Fruit fly (Drosophila melanogaster) whole organism, embryonic: ENCODE measurements around the gene CG18281.
A peak's percentile ranks its signal among the peaks of the same experiment; 100 is the strongest.

Source experiments
- ATbp ChIP-seq: fragments of 200-800 bp; sonication (Bioruptor generic); optimal IDR thresholded peaks from 2 replicates; lab custom pipeline; 2017; ENCODE audit warnings: missing biosample characterization, mild to moderate bottlenecking, missing genetic modification characterization, missing genetic modification reagents
- CG10267 ChIP-seq: fragments of 200-800 bp; sonication (Bioruptor generic); optimal IDR thresholded peaks from 2 replicates; lab custom pipeline; 2018; ENCODE audit warnings: missing biosample characterization, mild to moderate bottlenecking, missing genetic modification characterization, moderate library complexity
- CG10543 ChIP-seq: fragments of 200-800 bp; sonication (Bioruptor generic); optimal IDR thresholded peaks from 3 replicates; lab custom pipeline; 2017; ENCODE audit warnings: missing biosample characterization, mild to moderate bottlenecking, missing genetic modification characterization, moderate library complexity
- CG10565 ChIP-seq: fragments of 200-800 bp; sonication (Bioruptor generic); optimal IDR thresholded peaks from 3 replicates; lab custom pipeline; 2016; ENCODE audit warnings: missing biosample characterization, mild to moderate bottlenecking, missing genetic modification characterization
- CG11560 ChIP-seq: fragments of 200-800 bp; sonication (Bioruptor generic); IDR thresholded peaks from 3 replicates; pipeline ENCODE4 v1.3.6; 2022; ENCODE audit warnings: missing biosample characterization, missing genetic modification characterization
- CG11695 ChIP-seq: fragments of 200-800 bp; sonication (Bioruptor generic); IDR thresholded peaks from 3 replicates; pipeline ENCODE4 v1.3.6; 2022; ENCODE audit warnings: missing biosample characterization, missing genetic modification characterization
- CG1233 ChIP-seq: fragments of 200-800 bp; sonication (Bioruptor generic); optimal IDR thresholded peaks from 4 replicates; lab custom pipeline; 2018; ENCODE audit warnings: missing biosample characterization, mild to moderate bottlenecking, missing genetic modification characterization
- CG14667 ChIP-seq: fragments of 200-800 bp; sonication (Bioruptor generic); IDR thresholded peaks from 2 replicates; pipeline ENCODE4 v1.3.6; 2022; ENCODE audit warnings: missing biosample characterization, missing genetic modification characterization
- CG15073 ChIP-seq: fragments of 200-800 bp; sonication (Bioruptor generic); optimal IDR thresholded peaks from 2 replicates; lab custom pipeline; 2016; ENCODE audit warnings: missing biosample characterization, missing genetic modification characterization
- CG15514 ChIP-seq: fragments of 200-800 bp; sonication (Bioruptor generic); optimal IDR thresholded peaks from 3 replicates; lab custom pipeline; 2017; ENCODE audit warnings: missing biosample characterization, missing genetic modification characterization, mild to moderate bottlenecking, moderate library complexity, missing genetic modification reagents
- CG15696 ChIP-seq: fragments of 200-800 bp; sonication (Bioruptor generic); optimal IDR thresholded peaks from 2 replicates; lab custom pipeline; 2019; ENCODE audit warnings: missing biosample characterization, mild to moderate bottlenecking, missing genetic modification characterization, moderate library complexity
- CG1602 ChIP-seq: fragments of 200-800 bp; sonication (Bioruptor generic); optimal IDR thresholded peaks from 3 replicates; lab custom pipeline; 2016; ENCODE audit warnings: missing biosample characterization, missing genetic modification characterization
- CG2116 ChIP-seq: fragments of 200-800 bp; sonication (Bioruptor generic); optimal IDR thresholded peaks from 3 replicates; lab custom pipeline; 2018; ENCODE audit warnings: missing biosample characterization, mild to moderate bottlenecking, missing genetic modification characterization
- CG33213 ChIP-seq: fragments of 200-800 bp; sonication (Bioruptor generic); optimal IDR thresholded peaks from 3 replicates; lab custom pipeline; 2016; ENCODE audit warnings: missing biosample characterization, missing genetic modification characterization
- CG4854 ChIP-seq: fragments of 200-800 bp; sonication (Bioruptor generic); optimal IDR thresholded peaks from 2 replicates; lab custom pipeline; 2016; ENCODE audit warnings: missing biosample characterization, missing genetic modification characterization, inconsistent platforms
- CG6272 ChIP-seq: fragments of 200-800 bp; sonication (Bioruptor generic); IDR thresholded peaks from 2 replicates; pipeline ENCODE4 v1.3.6; 2022; ENCODE audit warnings: missing biosample characterization, missing genetic modification characterization
- CG6654 ChIP-seq: fragments of 200-800 bp; sonication (Bioruptor generic); optimal IDR thresholded peaks from 2 replicates; lab custom pipeline; 2017; ENCODE audit warnings: missing biosample characterization, mild to moderate bottlenecking, missing genetic modification characterization
- CG6765 ChIP-seq: fragments of 200-800 bp; sonication (Bioruptor generic); optimal IDR thresholded peaks from 3 replicates; lab custom pipeline; 2017; ENCODE audit warnings: missing biosample characterization, mild to moderate bottlenecking, missing genetic modification characterization
- CG7271 ChIP-seq: fragments of 200-800 bp; sonication (Bioruptor generic); optimal IDR thresholded peaks from 2 replicates; lab custom pipeline; 2018; ENCODE audit warnings: missing biosample characterization, mild to moderate bottlenecking, missing genetic modification characterization, moderate library complexity
- CG7556 ChIP-seq: fragments of 200-800 bp; sonication (Bioruptor generic); optimal IDR thresholded peaks from 2 replicates; lab custom pipeline; 2017; ENCODE audit warnings: missing biosample characterization, mild to moderate bottlenecking, missing genetic modification characterization
- CG7786 ChIP-seq: fragments of 200-800 bp; sonication (Bioruptor generic); optimal IDR thresholded peaks from 2 replicates; lab custom pipeline; 2016; ENCODE audit warnings: missing biosample characterization, missing genetic modification characterization
- CG8388 ChIP-seq: fragments of 200-800 bp; sonication (Bioruptor generic); optimal IDR thresholded peaks from 2 replicates; lab custom pipeline; 2019; ENCODE audit warnings: missing biosample characterization, mild to moderate bottlenecking, missing genetic modification characterization, moderate library complexity
- Chrac-16 ChIP-seq: fragments of 200-800 bp; sonication (Bioruptor generic); optimal IDR thresholded peaks from 3 replicates; lab custom pipeline; 2016; ENCODE audit warnings: missing biosample characterization, missing genetic modification characterization
- D19A ChIP-seq: fragments of 200-800 bp; optimal IDR thresholded peaks from 3 replicates; lab custom pipeline; 2019; ENCODE audit warnings: missing biosample characterization, mild to moderate bottlenecking, missing genetic modification characterization, moderate library complexity
- Drgx ChIP-seq: fragments of 200-800 bp; sonication (Bioruptor generic); IDR thresholded peaks from 2 replicates; pipeline ENCODE4 v1.3.6; 2022; ENCODE audit warnings: missing biosample characterization, missing genetic modification characterization
- Fer3 ChIP-seq: fragments of 200-800 bp; sonication (Bioruptor generic); optimal IDR thresholded peaks from 2 replicates; lab custom pipeline; 2018; ENCODE audit warnings: missing biosample characterization, mild to moderate bottlenecking, missing genetic modification characterization, moderate library complexity
- Hand ChIP-seq: fragments of 200-800 bp; sonication (Bioruptor generic); optimal IDR thresholded peaks from 2 replicates; lab custom pipeline; 2017; ENCODE audit warnings: mild to moderate bottlenecking, missing biosample characterization, missing genetic modification reagents, missing genetic modification characterization
- HmgD ChIP-seq: fragments of 200-800 bp; sonication (Bioruptor generic); optimal IDR thresholded peaks from 3 replicates; lab custom pipeline; 2016; ENCODE audit warnings: missing biosample characterization, missing genetic modification characterization
- Hmr ChIP-seq: fragments of 200-800 bp; sonication (Bioruptor generic); optimal IDR thresholded peaks from 3 replicates; lab custom pipeline; 2017; ENCODE audit warnings: mild to moderate bottlenecking, missing biosample characterization, missing genetic modification reagents, missing genetic modification characterization
- Hr51 ChIP-seq, 2 experiments: fragments of 200-800 bp; sonication (Bioruptor generic); optimal IDR thresholded peaks; 2 replicates in 1 of 2; 3 replicates in 1 of 2; lab custom pipeline; 2016 to 2018; ENCODE audit warnings: missing biosample characterization in 2 of 2, missing genetic modification characterization in 2 of 2, mild to moderate bottlenecking in 1 of 2, moderate library complexity in 1 of 2
- Lim3 ChIP-seq: fragments of 200-800 bp; sonication (Bioruptor generic); IDR thresholded peaks from 2 replicates; pipeline ENCODE4 v1.3.6; 2022; ENCODE audit warnings: missing biosample characterization, missing genetic modification characterization
- Nf-YA ChIP-seq: fragments of 200-800 bp; sonication (Bioruptor generic); IDR thresholded peaks from 2 replicates; pipeline ENCODE4 v1.3.6; 2022; ENCODE audit warnings: missing biosample characterization, missing genetic modification characterization
- Oaz ChIP-seq: fragments of 200-800 bp; sonication (Bioruptor generic); IDR thresholded peaks from 2 replicates; pipeline ENCODE4 v1.3.6; 2022; ENCODE audit warnings: missing biosample characterization, missing genetic modification characterization
- Sin3A ChIP-seq: fragments of >200 bp; optimal IDR thresholded peaks from 2 replicates; lab custom pipeline; 2018
- Sox100B ChIP-seq: fragments of 200-800 bp; sonication (Bioruptor generic); optimal IDR thresholded peaks from 3 replicates; lab custom pipeline; 2018; ENCODE audit warnings: missing biosample characterization, mild to moderate bottlenecking, missing genetic modification characterization
- Tbp ChIP-seq: fragments of >200 bp; optimal IDR thresholded peaks from 2 replicates; lab custom pipeline; 2018; ENCODE audit warnings: missing biosample characterization, missing genetic modification characterization
- al ChIP-seq: fragments of 200-800 bp; sonication (Bioruptor generic); IDR thresholded peaks from 2 replicates; pipeline ENCODE4 v1.3.6; 2022; ENCODE audit warnings: missing biosample characterization, missing genetic modification characterization
- chif ChIP-seq, 2 experiments: fragments of 200-800 bp; sonication (Bioruptor generic); optimal IDR thresholded peaks; 3 replicates each; lab custom pipeline; 2016; ENCODE audit warnings: missing biosample characterization in 2 of 2, missing genetic modification characterization in 2 of 2
- disco-r ChIP-seq: fragments of 200-800 bp; sonication (Bioruptor generic); optimal IDR thresholded peaks from 2 replicates; lab custom pipeline; 2016; ENCODE audit warnings: missing biosample characterization, missing genetic modification characterization
- gro ChIP-seq: fragments of 200-800 bp; sonication (Bioruptor generic); optimal IDR thresholded peaks from 2 replicates; lab custom pipeline; 2016; ENCODE audit warnings: missing biosample characterization, missing genetic modification characterization
- onecut ChIP-seq: fragments of 200-800 bp; sonication (Bioruptor generic); IDR thresholded peaks from 2 replicates; pipeline ENCODE4 v1.3.6; 2022; ENCODE audit warnings: missing biosample characterization, missing genetic modification characterization
- pan ChIP-seq, 4 experiments: fragments of >200 bp in 3 of 4; fragments of 200-800 bp in 1 of 4; sonication (Bioruptor generic) in 1 of 4; optimal IDR thresholded peaks in 3 of 4; IDR thresholded peaks in 1 of 4; 2 replicates each; pipeline versions ENCODE4 v1.3.6 to Lab custom; 2017 to 2022; ENCODE audit warnings: missing biosample characterization in 2 of 4, missing genetic modification characterization in 2 of 4, mixed read lengths in 1 of 4
- sc ChIP-seq, 3 experiments: fragments of >200 bp in 2 of 3; fragments of 200-800 bp in 1 of 3; sonication (Bioruptor generic) in 1 of 3; optimal IDR thresholded peaks; 2 replicates in 2 of 3; 3 replicates in 1 of 3; lab custom pipeline; 2017; ENCODE audit warnings: mild to moderate bottlenecking in 1 of 3, missing biosample characterization in 1 of 3, missing genetic modification characterization in 1 of 3, missing genetic modification reagents in 1 of 3
- sim ChIP-seq: fragments of 200-800 bp; sonication (Bioruptor generic); IDR thresholded peaks from 2 replicates; pipeline ENCODE4 v1.3.6; 2022; ENCODE audit warnings: missing biosample characterization, missing genetic modification characterization
- slp2 ChIP-seq: fragments of 200-800 bp; sonication (Bioruptor generic); optimal IDR thresholded peaks from 2 replicates; lab custom pipeline; 2016; ENCODE audit warnings: missing biosample characterization, missing genetic modification characterization
- sob ChIP-seq: fragments of 200-800 bp; sonication (Bioruptor generic); IDR thresholded peaks from 2 replicates; pipeline ENCODE4 v1.3.6; 2022; ENCODE audit warnings: missing biosample characterization, missing genetic modification characterization

The CG18281 gene

DNA sequence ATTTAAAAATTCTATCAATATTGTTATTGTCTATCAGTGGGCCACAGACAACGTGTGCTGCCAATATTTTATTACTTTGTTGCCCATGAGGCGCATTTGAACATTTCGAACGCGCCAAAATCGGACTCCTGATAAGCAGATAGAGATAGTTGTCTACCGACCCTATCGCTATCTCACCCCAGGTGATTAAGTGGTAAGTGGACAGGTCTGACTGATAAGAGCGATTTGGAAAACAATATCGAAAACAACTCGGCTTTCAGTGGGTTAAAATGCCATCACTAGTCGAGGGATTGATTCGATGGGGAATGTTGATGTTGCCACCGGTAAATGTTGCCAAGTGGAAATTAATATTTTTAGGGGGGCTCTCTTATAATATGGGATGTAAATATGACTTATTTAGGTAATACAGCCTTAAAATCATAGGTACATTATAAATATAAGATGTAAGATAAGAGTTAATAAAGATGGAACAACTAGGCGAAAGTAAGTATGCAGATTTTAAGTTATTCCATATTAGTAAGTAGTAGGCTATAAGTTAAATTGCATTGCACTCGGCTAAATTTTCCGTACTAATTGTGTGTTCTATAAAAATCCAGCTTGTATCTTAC, 8.0 kb upstream of the CG18281 start, which contains the start of gene ND-39 (continued):
- no peak for TF ChIP-seq Chrac-16
- no peak for TF ChIP-seq CG14667
- TF ChIP-seq HmgD = no peak
- no peak for TF ChIP-seq pan (optimal IDR thresholded peaks at IDR 0.05; lab: Kevin White, UChicago)
- TF ChIP-seq pan (GFP tag; optimal IDR thresholded peaks at IDR 0.05 in 1 of 2, IDR thresholded peaks at IDR 0.05 in 1 of 2) = no peak
- TF ChIP-seq CG10543 (GFP tag; lab: Kevin White, UChicago) = no peak
- TF ChIP-seq CG11560 (tag; lab: Robert Waterston, UW) = no peak
- TF ChIP-seq Hmr (GFP tag; lab: Kevin White, UChicago) = peak; percentile 5
- no peak for TF ChIP-seq disco-r

DNA sequence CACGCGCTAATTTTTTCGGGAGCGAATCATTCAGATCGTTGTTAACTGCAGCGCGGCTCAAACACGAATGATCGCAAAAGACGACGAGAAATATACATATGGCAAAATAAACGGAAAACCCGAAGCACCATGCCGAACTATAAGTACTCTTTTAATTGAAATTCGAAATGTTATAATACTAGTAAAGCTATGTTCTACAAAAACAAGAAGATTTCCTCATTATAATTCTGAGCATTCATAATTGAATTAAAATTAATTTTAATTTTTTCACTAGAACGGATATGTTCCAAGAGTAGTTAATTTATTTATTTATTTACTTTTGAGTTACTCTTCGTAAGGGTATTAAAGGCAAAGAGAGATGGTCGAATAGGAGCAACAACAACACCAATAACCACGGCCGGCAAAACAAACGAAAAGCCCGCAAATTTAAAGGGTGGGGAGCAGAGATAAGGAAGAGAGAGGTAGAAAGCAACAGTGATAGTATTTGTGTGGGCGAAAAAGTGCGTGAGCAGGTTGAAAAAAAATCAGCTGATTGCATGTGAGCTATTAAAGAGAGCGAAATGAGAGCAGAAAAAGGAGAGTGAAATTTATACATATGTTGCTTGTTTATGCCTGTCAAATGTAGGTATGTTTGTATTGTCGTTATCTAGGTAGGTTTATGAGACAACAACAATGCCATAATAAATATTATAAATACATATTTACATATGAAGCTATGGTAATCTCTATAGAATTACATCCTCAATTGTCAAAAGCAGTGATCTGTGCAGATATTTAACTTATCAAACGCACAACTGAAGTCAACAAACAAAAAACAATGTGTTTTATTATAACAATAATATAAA, 6.0 kb upstream of the CG18281 start:
- TF ChIP-seq CG7556 (GFP tag; lab: Kevin White, UChicago) = peak; percentile 82
- TF ChIP-seq CG8388 (GFP tag; lab: Kevin White, UChicago) = peak; percentile 71
- TF ChIP-seq slp2 = peak; percentile 28
- TF ChIP-seq CG11560 (tag; lab: Robert Waterston, UW) = no peak
- TF ChIP-seq CG6765 (GFP tag; lab: Kevin White, UChicago) = peak; percentile 42
- peak; percentile 18 to 89 for TF ChIP-seq Hr51 (GFP tag; optimal IDR thresholded peaks at IDR 0.05; lab: Kevin White, UChicago)
- TF ChIP-seq chif (GFP tag; optimal IDR thresholded peaks at IDR 0.05; lab: Kevin White, UChicago) = peak in 1 of 2 experiments; percentile 37
- peak; percentile 67 for TF ChIP-seq gro (GFP tag; lab: Kevin White, UChicago)
- TF ChIP-seq al = peak; percentile 75
- TF ChIP-seq CG33213 (GFP tag; lab: Kevin White, UChicago) = peak; percentile 4
- TF ChIP-seq sc (optimal IDR thresholded peaks at IDR 0.05; lab: Kevin White, UChicago) = no peak
- no peak for TF ChIP-seq sc (GFP tag; optimal IDR thresholded peaks at IDR 0.05; lab: Kevin White, UChicago)
- TF ChIP-seq CG7786 = peak; percentile 42
- TF ChIP-seq Sox100B (GFP tag; lab: Kevin White, UChicago) = peak; percentile 58
- TF ChIP-seq CG6654 = peak; percentile 10
- peak; percentile 78 for TF ChIP-seq Fer3 (tag; lab: Kevin White, UChicago)
- TF ChIP-seq CG7271 = no peak
- peak; percentile 15 for TF ChIP-seq CG2116 (GFP tag; lab: Kevin White, UChicago)
- no peak for TF ChIP-seq Sin3A
- TF ChIP-seq Oaz = peak; percentile 47
- TF ChIP-seq CG6272 = no peak
- peak; percentile 71 for TF ChIP-seq Nf-YA (GFP tag; lab: Robert Waterston, UW)
- peak; percentile 43 for TF ChIP-seq onecut (GFP tag; lab: Robert Waterston, UW)
- TF ChIP-seq D19A (tag; lab: Kevin White, UChicago) = peak; percentile 99
- TF ChIP-seq CG15073 (GFP tag; lab: Kevin White, UChicago) = no peak
- peak; percentile 6 for TF ChIP-seq CG4854 (GFP tag; lab: Kevin White, UChicago)
- peak; percentile 58 for TF ChIP-seq Hand
- TF ChIP-seq CG10267 (tag; lab: Kevin White, UChicago) = peak; percentile 69
- peak; percentile 35 for TF ChIP-seq CG15696
- TF ChIP-seq Drgx (GFP tag; lab: Robert Waterston, UW) = peak; percentile 88
- peak; percentile 89 for TF ChIP-seq CG11695 (GFP tag; lab: Robert Waterston, UW)
- peak; percentile 55 for TF ChIP-seq ATbp (GFP tag; lab: Kevin White, UChicago)
- TF ChIP-seq sim (GFP tag; lab: Robert Waterston, UW) = 0 out of 2 replicates have a peak, but pooled peaks have one; percentile 44
- no peak for TF ChIP-seq CG10565 (GFP tag; lab: Kevin White, UChicago)
- TF ChIP-seq CG15514 = peak; percentile 56
- TF ChIP-seq Tbp (GFP tag; lab: Kevin White, UChicago) = no peak
- TF ChIP-seq Lim3 (GFP tag; lab: Robert Waterston, UW) = no peak; the same call in 1 of the 2 replicates
- TF ChIP-seq CG1233 (GFP tag; lab: Kevin White, UChicago) = peak; percentile 37
- peak; percentile 13 for TF ChIP-seq CG1602 (GFP tag; lab: Kevin White, UChicago)
- TF ChIP-seq sob = peak; percentile 83
